Worm (Caenorhabditis elegans): ENCODE measurements around the gene C33B4.5.

DNA sequence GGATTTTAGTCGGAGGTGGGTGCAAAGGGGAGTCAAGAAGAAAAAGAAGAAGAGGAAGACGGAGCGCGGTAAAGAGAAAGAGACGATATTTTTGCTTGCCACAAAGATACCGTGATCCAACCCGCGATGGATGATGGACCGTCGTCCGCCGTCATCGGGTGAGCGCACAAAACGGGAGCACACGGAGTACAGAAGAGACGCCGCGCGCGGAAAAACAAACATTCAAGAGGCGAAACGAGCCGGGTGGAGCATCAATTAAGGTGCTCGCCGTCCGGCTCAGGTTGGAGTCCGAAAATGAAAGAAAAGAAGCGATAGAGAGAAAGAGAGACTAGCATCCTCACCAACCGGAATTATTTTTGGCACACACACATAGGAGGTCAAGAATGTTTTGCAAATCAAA, 10.7 kb downstream of the C33B4.5 start:
- no peak for TF ChIP-seq mdl-1 (tag; optimal IDR thresholded peaks at IDR 0.05)
- no peak for TF ChIP-seq nhr-84 (tag; optimal IDR thresholded peaks at IDR 0.05)
- no peak for TF ChIP-seq dsc-1 (tag; optimal IDR thresholded peaks at IDR 0.05)
- no peak for TF ChIP-seq lir-3 (tag; optimal IDR thresholded peaks at IDR 0.05; ENCODE audit: poor library complexity)
- no peak for TF ChIP-seq mep-1 (tag; optimal IDR thresholded peaks at IDR 0.05)
- TF ChIP-seq egl-27 (tag; optimal IDR thresholded peaks at IDR 0.05), result no peak
- no peak for TF ChIP-seq grh-1 (GFP tag; IDR thresholded peaks at IDR 0.05)
- TF ChIP-seq nhr-90 (tag; optimal IDR thresholded peaks at IDR 0.05; ENCODE audit: poor library complexity), result no peak
- TF ChIP-seq lin-13 (GFP tag; optimal IDR thresholded peaks at IDR 0.05), result no peak
